Worm (Caenorhabditis elegans): Measurements from ENCODE around the gene F13E9.16.

- TF ChIP-seq nhr-42 (GFP tag; IDR thresholded peaks at IDR 0.05) (no peak), ztf-11 (tag; optimal IDR thresholded peaks at IDR 0.05) (no peak), daf-12 (tag; optimal IDR thresholded peaks at IDR 0.05) (no peak), skn-1 (tag; optimal IDR thresholded peaks at IDR 0.05) (no peak), fos-1 (tag; optimal IDR thresholded peaks at IDR 0.05) (no peak), fkh-10 (GFP tag; optimal IDR thresholded peaks at IDR 0.05) (no peak), set-16 (GFP tag; IDR thresholded peaks at IDR 0.05) (no peak)
Measured at ce11 chrIV:10852403-10852802, 34.8 kb downstream of the F13E9.16 start.
